Worm (Caenorhabditis elegans) whole organism, L1 larva: ENCODE measurements around the gene rps-13.
A peak's percentile ranks its signal among the peaks of the same experiment; 100 is the strongest.

ENCODE experiments used
- F16B12.6 ChIP-seq: fragments of 150-350 bp; optimal IDR thresholded peaks from 2 replicates; lab custom pipeline; 2014; ENCODE audit warnings: missing biosample characterization, missing genetic modification characterization
- Y116A8C.19 ChIP-seq: sonication (generic microtip); optimal IDR thresholded peaks from 2 replicates; lab custom pipeline; 2016; ENCODE audit warnings: missing compliant biosample characterization, missing genetic modification characterization, borderline replicate concordance
- aha-1 ChIP-seq: fragments of 150-350 bp; optimal IDR thresholded peaks from 2 replicates; lab custom pipeline; 2014; ENCODE audit warnings: missing biosample characterization, missing genetic modification characterization
- aly-2 ChIP-seq: fragments of 150-350 bp; optimal IDR thresholded peaks from 2 replicates; lab custom pipeline; 2014; ENCODE audit warnings: missing biosample characterization, missing genetic modification characterization
- blmp-1 ChIP-seq: fragments of 150-350 bp; optimal IDR thresholded peaks from 2 replicates; lab custom pipeline; 2014; ENCODE audit warnings: missing biosample characterization, missing genetic modification characterization
- ceh-63 ChIP-seq: fragments of 200-800 bp; sonication (Bioruptor generic); optimal IDR thresholded peaks from 2 replicates; lab custom pipeline; 2018; ENCODE audit warnings: mild to moderate bottlenecking, missing genetic modification characterization, missing compliant biosample characterization
- ceh-8 ChIP-seq: fragments of 200-800 bp; sonication (Bioruptor generic); optimal IDR thresholded peaks from 2 replicates; lab custom pipeline; 2018; ENCODE audit warnings: mild to moderate bottlenecking, missing genetic modification characterization, moderate library complexity, missing compliant biosample characterization
- ceh-82 ChIP-seq, 3 experiments: fragments of 150-350 bp in 1 of 3; sonication (generic microtip) in 2 of 3; optimal IDR thresholded peaks; 2 replicates each; lab custom pipeline; 2014 to 2017; ENCODE audit warnings: missing biosample characterization in 3 of 3, missing genetic modification characterization in 3 of 3
- ceh-88 ChIP-seq: fragments of 200-800 bp; sonication (Bioruptor generic); IDR thresholded peaks from 2 replicates; pipeline ENCODE4 v1.3.6; 2022; ENCODE audit warnings: missing genetic modification characterization, missing compliant biosample characterization
- ces-1 ChIP-seq: fragments of 150-350 bp; optimal IDR thresholded peaks from 2 replicates; lab custom pipeline; 2014; ENCODE audit warnings: missing biosample characterization, missing genetic modification reagents, missing genetic modification characterization
- dpl-1 ChIP-seq, 3 experiments: fragments of 150-350 bp in 2 of 3; sonication (generic microtip) in 1 of 3; optimal IDR thresholded peaks; 2 replicates each; lab custom pipeline; 2014 to 2017; ENCODE audit warnings: missing biosample characterization in 3 of 3, missing genetic modification characterization in 3 of 3, missing genetic modification reagents in 3 of 3
- dsc-1 ChIP-seq: sonication (generic microtip); optimal IDR thresholded peaks from 2 replicates; lab custom pipeline; 2016; ENCODE audit warnings: mild to moderate bottlenecking, missing genetic modification characterization, missing compliant biosample characterization
- efl-1 ChIP-seq, 4 experiments: fragments of 150-350 bp; optimal IDR thresholded peaks in 3 of 4; peaks in 1 of 4; 1 replicate in 1 of 4; 2 replicates in 3 of 4; lab custom pipeline; 2014; ENCODE audit warnings: missing biosample characterization in 2 of 4, missing genetic modification characterization in 2 of 4, missing genetic modification reagents in 2 of 4
- efl-3 ChIP-seq: fragments of 200-800 bp; sonication (Bioruptor generic); optimal IDR thresholded peaks from 2 replicates; lab custom pipeline; 2018; ENCODE audit warnings: mild to moderate bottlenecking, missing genetic modification characterization, missing compliant biosample characterization
- elt-3 ChIP-seq, 6 experiments: fragments of 150-350 bp in 1 of 6; sonication (generic microtip); optimal IDR thresholded peaks; 2 replicates each; lab custom pipeline; 2017 to 2018; ENCODE audit warnings: missing biosample characterization in 6 of 6, missing genetic modification characterization in 6 of 6, inconsistent platforms in 1 of 6
- ets-5 ChIP-seq: fragments of 200-800 bp; sonication (Bioruptor generic); IDR thresholded peaks from 2 replicates; pipeline ENCODE4 v1.3.6; 2022; ENCODE audit warnings: missing genetic modification characterization, missing compliant biosample characterization
- fkh-4 ChIP-seq: sonication (generic microtip); optimal IDR thresholded peaks from 2 replicates; lab custom pipeline; 2016; ENCODE audit warnings: missing compliant biosample characterization, missing genetic modification characterization, borderline replicate concordance
- fkh-8 ChIP-seq: sonication (generic microtip); optimal IDR thresholded peaks from 2 replicates; lab custom pipeline; 2016; ENCODE audit warnings: mild to moderate bottlenecking, missing genetic modification characterization, missing compliant biosample characterization
- fos-1 ChIP-seq: fragments of 150-350 bp; optimal IDR thresholded peaks from 2 replicates; lab custom pipeline; 2014; ENCODE audit warnings: missing biosample characterization, missing genetic modification characterization
- grh-1 ChIP-seq: fragments of 200-800 bp; sonication (Bioruptor generic); IDR thresholded peaks from 2 replicates; pipeline ENCODE4 v1.3.6; 2022; ENCODE audit warnings: missing genetic modification reagents, missing genetic modification characterization, missing compliant biosample characterization
- hlh-17 ChIP-seq: fragments of 200-800 bp; sonication (Bioruptor generic); optimal IDR thresholded peaks from 2 replicates; lab custom pipeline; 2018; ENCODE audit warnings: missing genetic modification characterization, mild to moderate bottlenecking, missing compliant biosample characterization, moderate library complexity, borderline replicate concordance
- jun-1 ChIP-seq: fragments of 150-350 bp; optimal IDR thresholded peaks from 2 replicates; lab custom pipeline; 2014; ENCODE audit warnings: missing biosample characterization, missing genetic modification reagents, missing genetic modification characterization
- lin-13 ChIP-seq: fragments of 150-350 bp; optimal IDR thresholded peaks from 2 replicates; lab custom pipeline; 2014; ENCODE audit warnings: missing biosample characterization, missing genetic modification reagents, missing genetic modification characterization
- lin-14 ChIP-seq: fragments of 200-800 bp; sonication (Bioruptor generic); optimal IDR thresholded peaks from 2 replicates; lab custom pipeline; 2018; ENCODE audit warnings: mild to moderate bottlenecking, missing genetic modification characterization, moderate library complexity, missing compliant biosample characterization
- lin-39 ChIP-seq: fragments of 150-350 bp; optimal IDR thresholded peaks from 2 replicates; lab custom pipeline; 2014; ENCODE audit warnings: missing biosample characterization, missing genetic modification reagents, missing genetic modification characterization
- lsy-2 ChIP-seq, 2 experiments: fragments of 150-350 bp; optimal IDR thresholded peaks; 2 replicates each; lab custom pipeline; 2014; ENCODE audit warnings: missing biosample characterization in 2 of 2, missing genetic modification characterization in 2 of 2
- mdl-1 ChIP-seq, 2 experiments: fragments of 150-350 bp; optimal IDR thresholded peaks; 2 replicates each; lab custom pipeline; 2014 to 2017; ENCODE audit warnings: missing biosample characterization in 2 of 2, missing genetic modification characterization in 2 of 2, inconsistent platforms in 1 of 2
- nhr-11 ChIP-seq: fragments of 150-350 bp; optimal IDR thresholded peaks from 2 replicates; lab custom pipeline; 2014; ENCODE audit warnings: missing biosample characterization, missing genetic modification characterization
- nhr-12 ChIP-seq: sonication (generic microtip); optimal IDR thresholded peaks from 2 replicates; lab custom pipeline; 2017; ENCODE audit warnings: missing biosample characterization, missing genetic modification characterization
- nhr-19 ChIP-seq: fragments of 200-800 bp; sonication (Bioruptor generic); conservative IDR thresholded peaks from 2 replicates; pipeline ENCODE4 v1.3.6; 2022; ENCODE audit warnings: missing genetic modification characterization, missing compliant biosample characterization
- nhr-77 ChIP-seq: fragments of 150-350 bp; optimal IDR thresholded peaks from 2 replicates; lab custom pipeline; 2014; ENCODE audit warnings: missing biosample characterization, missing genetic modification characterization
- pag-3 ChIP-seq: sonication (generic microtip); optimal IDR thresholded peaks from 2 replicates; lab custom pipeline; 2017; ENCODE audit warnings: missing genetic modification characterization, mild to moderate bottlenecking, missing compliant biosample characterization, antibody characterized with exemption, borderline replicate concordance; ENCODE audit not compliant: insufficient read depth
- pax-3 ChIP-seq: fragments of 200-800 bp; sonication (Bioruptor generic); optimal IDR thresholded peaks from 2 replicates; lab custom pipeline; 2018; ENCODE audit warnings: mild to moderate bottlenecking, missing genetic modification characterization, moderate library complexity, missing compliant biosample characterization
- pqm-1 ChIP-seq: sonication (generic microtip); optimal IDR thresholded peaks from 3 replicates; lab custom pipeline; 2017; ENCODE audit warnings: missing biosample characterization, missing genetic modification characterization
- rnt-1 ChIP-seq: sonication (generic microtip); optimal IDR thresholded peaks from 2 replicates; lab custom pipeline; 2016; ENCODE audit warnings: mild to moderate bottlenecking, missing genetic modification characterization, moderate library complexity, missing compliant biosample characterization
- snpc-4 ChIP-seq: fragments of 150-350 bp; optimal IDR thresholded peaks from 2 replicates; lab custom pipeline; 2014; ENCODE audit warnings: missing biosample characterization, missing genetic modification characterization
- snu-23 ChIP-seq: sonication (generic microtip); optimal IDR thresholded peaks from 2 replicates; lab custom pipeline; 2016; ENCODE audit warnings: missing genetic modification characterization, missing compliant biosample characterization
- sptf-1 ChIP-seq: fragments of 150-350 bp; optimal IDR thresholded peaks from 2 replicates; lab custom pipeline; 2014; ENCODE audit warnings: missing biosample characterization, missing genetic modification characterization
- sup-37 ChIP-seq: fragments of 200-800 bp; sonication (Bioruptor generic); optimal IDR thresholded peaks from 2 replicates; lab custom pipeline; 2018; ENCODE audit warnings: mild to moderate bottlenecking, missing genetic modification characterization, missing compliant biosample characterization
- swsn-7 ChIP-seq: sonication (generic microtip); optimal IDR thresholded peaks from 2 replicates; lab custom pipeline; 2016; ENCODE audit warnings: missing genetic modification characterization, missing compliant biosample characterization
- tlp-1 ChIP-seq: fragments of 150-350 bp; optimal IDR thresholded peaks from 2 replicates; lab custom pipeline; 2014; ENCODE audit warnings: missing biosample characterization, missing genetic modification characterization
- unc-30 ChIP-seq: sonication (generic microtip); optimal IDR thresholded peaks from 2 replicates; lab custom pipeline; 2017; ENCODE audit warnings: missing biosample characterization, missing genetic modification characterization
- unc-98 ChIP-seq: fragments of 200-800 bp; sonication (Bioruptor generic); IDR thresholded peaks from 2 replicates; pipeline ENCODE4 v1.3.6; 2022; ENCODE audit warnings: missing genetic modification characterization, missing compliant biosample characterization
- xbp-1 ChIP-seq: sonication (generic microtip); optimal IDR thresholded peaks from 2 replicates; lab custom pipeline; 2016; ENCODE audit warnings: missing genetic modification characterization, missing compliant biosample characterization
- zag-1 ChIP-seq: fragments of 150-350 bp; optimal IDR thresholded peaks from 2 replicates; lab custom pipeline; 2014; ENCODE audit warnings: missing biosample characterization, missing genetic modification characterization
- zip-4 ChIP-seq: fragments of 200-800 bp; sonication (Bioruptor generic); optimal IDR thresholded peaks from 2 replicates; lab custom pipeline; 2018; ENCODE audit warnings: mild to moderate bottlenecking, missing genetic modification characterization, moderate library complexity, missing compliant biosample characterization

Gene rps-13

DNA sequence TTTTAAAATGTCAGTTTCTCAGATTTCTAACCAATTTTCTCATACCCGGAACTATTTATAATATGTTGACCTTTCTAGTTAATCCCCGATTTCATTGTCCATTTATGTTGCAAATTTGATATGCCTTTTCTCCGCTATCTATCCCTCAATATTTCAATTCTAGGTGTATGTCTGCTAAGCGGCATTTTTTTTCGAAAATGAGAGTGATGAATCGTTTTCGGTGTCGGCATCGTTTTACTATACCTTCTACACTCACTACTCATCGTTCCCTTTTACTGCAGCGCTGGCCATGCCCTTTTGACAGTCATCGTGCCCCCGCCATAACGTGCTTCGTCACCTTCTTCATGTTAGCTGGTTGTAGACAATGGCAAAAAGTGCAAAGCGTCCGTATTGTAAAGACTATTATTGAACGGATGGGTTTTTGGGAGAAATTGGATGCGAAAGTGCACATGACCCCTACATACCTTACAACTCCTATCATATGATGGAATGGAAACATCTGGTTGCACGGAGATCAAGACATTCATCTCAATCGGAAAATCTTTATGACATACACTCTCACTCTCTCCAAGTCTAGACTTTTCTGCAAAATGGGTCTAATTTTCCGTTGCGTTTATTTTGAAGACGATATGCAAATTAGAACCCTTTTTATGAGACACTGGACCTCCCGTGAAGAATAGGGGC lies 15.5 kb downstream of the rps-13 start (continued):
- TF ChIP-seq ces-1: no peak
- no peak for TF ChIP-seq unc-98 (GFP tag; lab: Robert Waterston, UW)
- TF ChIP-seq snu-23: no peak
- no peak for TF ChIP-seq unc-30 (tag; lab: Kevin White, UChicago)
- TF ChIP-seq ceh-63 (GFP tag; lab: Kevin White, UChicago): no peak
- no peak for TF ChIP-seq lin-39 (tag; lab: Kevin White, UChicago)
- no peak for TF ChIP-seq pqm-1
- TF ChIP-seq efl-3 (GFP tag; lab: Kevin White, UChicago): no peak
- no peak for TF ChIP-seq nhr-77 (tag; lab: Kevin White, UChicago)
- no peak for TF ChIP-seq tlp-1 (tag; lab: Kevin White, UChicago)
- TF ChIP-seq swsn-7 (tag; lab: Kevin White, UChicago): no peak
- no peak for TF ChIP-seq lin-13 (GFP tag; lab: Kevin White, UChicago)
- no peak for TF ChIP-seq aly-2
- TF ChIP-seq dsc-1 (tag; lab: Kevin White, UChicago): peak; percentile 53
- TF ChIP-seq ceh-8: no peak
- TF ChIP-seq pag-3 (tag; lab: Kevin White, UChicago): peak; percentile 27
- 0 out of 2 replicates have a peak, but pooled peaks have one; percentile 5 for TF ChIP-seq nhr-19 (GFP tag; lab: Robert Waterston, UW)
- TF ChIP-seq ceh-88 (GFP tag; lab: Robert Waterston, UW): no peak
- no peak for TF ChIP-seq sptf-1 (tag; lab: Kevin White, UChicago)
- no peak for TF ChIP-seq jun-1 (tag; lab: Kevin White, UChicago)
- TF ChIP-seq sup-37 (GFP tag; lab: Kevin White, UChicago): no peak
- peak in 1 of 2 experiments; percentile 16 for TF ChIP-seq mdl-1 (tag; optimal IDR thresholded peaks at IDR 0.05; lab: Kevin White, UChicago)
- peak; percentile 12 for TF ChIP-seq rnt-1
- TF ChIP-seq zag-1 (tag; lab: Kevin White, UChicago): no peak
- TF ChIP-seq dpl-1 (GFP tag; optimal IDR thresholded peaks at IDR 0.05; lab: Kevin White, UChicago): no peak
- no peak for TF ChIP-seq nhr-11
- no peak for TF ChIP-seq F16B12.6 (tag; lab: Kevin White, UChicago)
- no peak for TF ChIP-seq fos-1 (tag; lab: Kevin White, UChicago)

DNA sequence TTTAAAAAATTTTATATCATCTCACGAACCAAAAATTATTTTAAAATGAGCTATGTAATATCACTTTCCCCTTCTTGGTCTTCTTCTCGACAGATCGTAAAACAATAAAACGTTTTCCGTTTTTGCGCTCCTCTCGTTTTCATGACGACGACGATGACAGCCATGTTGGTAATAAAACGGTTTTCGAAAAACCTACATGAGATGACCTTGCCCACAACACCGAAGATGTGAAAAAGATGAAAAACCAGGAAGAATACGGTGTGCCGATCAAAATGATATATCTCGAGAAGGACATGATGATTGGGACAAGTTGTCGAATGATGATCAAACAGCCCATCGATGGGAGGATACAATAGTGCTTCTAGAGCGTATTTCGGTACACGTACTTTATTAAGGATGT lies 16.1 kb downstream of the rps-13 start:
- TF ChIP-seq Y116A8C.19 (tag; lab: Kevin White, UChicago) (no peak), pax-3 (no peak), snu-23 (peak; percentile 30), snpc-4 (no peak), elt-3 (tag; optimal IDR thresholded peaks at IDR 0.05; lab: Kevin White, UChicago) (peak in 2 of 6 experiments; percentile 15 to 17), blmp-1 (peak; percentile 94), swsn-7 (tag; lab: Kevin White, UChicago) (no peak), lin-39 (tag; lab: Kevin White, UChicago) (no peak), lin-14 (GFP tag; lab: Kevin White, UChicago) (peak; percentile 53), efl-1 (optimal IDR thresholded peaks at IDR 0.05; lab: Kevin White, UChicago) (no peak), efl-1 (GFP tag; optimal IDR thresholded peaks at IDR 0.05 in 1 of 2; lab: Kevin White, UChicago) (peak in 1 of 2 experiments; percentile 6)

DNA sequence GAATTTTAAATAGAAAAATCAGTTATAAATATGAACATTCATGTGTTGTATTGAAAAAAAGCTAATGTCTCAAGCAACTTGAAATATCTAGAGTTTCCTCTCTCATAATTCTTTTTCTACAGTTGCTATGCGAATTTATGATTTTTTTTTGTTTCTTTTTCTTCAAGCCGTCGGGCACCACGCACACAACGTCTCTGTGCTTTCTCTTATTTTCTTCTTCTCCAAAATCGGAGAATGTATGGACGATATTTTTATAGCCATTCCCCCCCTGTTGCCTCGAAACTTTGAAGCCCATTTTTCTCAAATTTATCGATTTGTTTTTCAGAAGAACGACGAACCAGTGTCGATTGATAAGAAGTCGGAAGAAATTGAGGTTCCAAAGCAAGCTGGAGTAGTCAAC lies 18.0 kb downstream of the rps-13 start:
- no peak for TF ChIP-seq ceh-82 (tag; optimal IDR thresholded peaks at IDR 0.05; lab: Kevin White, UChicago)
- TF ChIP-seq pqm-1: no peak
- TF ChIP-seq swsn-7 (tag; lab: Kevin White, UChicago): no peak
- no peak for TF ChIP-seq xbp-1
- no peak for TF ChIP-seq fkh-8 (tag; lab: Kevin White, UChicago)
- TF ChIP-seq grh-1 (GFP tag; lab: Robert Waterston, UW): no peak
- TF ChIP-seq hlh-17 (GFP tag; lab: Kevin White, UChicago): no peak
- no peak for TF ChIP-seq aha-1 (tag; lab: Kevin White, UChicago)
- no peak for TF ChIP-seq fkh-4 (tag; lab: Kevin White, UChicago)
- no peak for TF ChIP-seq zip-4 (GFP tag; lab: Kevin White, UChicago)
- TF ChIP-seq ets-5 (GFP tag; lab: Robert Waterston, UW): no peak
- no peak for TF ChIP-seq snu-23
- no peak for TF ChIP-seq lsy-2 (tag; optimal IDR thresholded peaks at IDR 0.05; lab: Kevin White, UChicago)
- no peak for TF ChIP-seq nhr-12 (tag; lab: Kevin White, UChicago)
- TF ChIP-seq, all 84 proteins: peak for 0
